Fruit fly (Drosophila melanogaster) whole organism, prepupa: Measurements from ENCODE around the gene CG43407.

Experiments used
- CG10669 ChIP-seq: fragments of 200-800 bp; sonication (Bioruptor generic); optimal IDR thresholded peaks from 3 replicates; lab custom pipeline; 2018; ENCODE audit warnings: missing biosample characterization, mild to moderate bottlenecking, missing genetic modification characterization, moderate library complexity
- CG15336 ChIP-seq: fragments of 200-800 bp; sonication (Bioruptor generic); IDR thresholded peaks from 2 replicates; pipeline ENCODE4 v1.3.6; 2022; ENCODE audit warnings: missing biosample characterization, missing genetic modification characterization
- CG8319 ChIP-seq: fragments of 200-800 bp; sonication (Bioruptor generic); optimal IDR thresholded peaks from 3 replicates; lab custom pipeline; 2016; ENCODE audit warnings: missing biosample characterization, missing genetic modification characterization
- Sox14 ChIP-seq: fragments of 200-800 bp; sonication (Bioruptor generic); optimal IDR thresholded peaks from 3 replicates; lab custom pipeline; 2016; ENCODE audit warnings: missing biosample characterization, missing genetic modification characterization
- achi ChIP-seq: fragments of 200-800 bp; sonication (Bioruptor generic); optimal IDR thresholded peaks from 3 replicates; lab custom pipeline; 2016; ENCODE audit warnings: missing biosample characterization, missing genetic modification characterization
- ss ChIP-seq, 2 experiments: fragments of 200-800 bp; sonication (Bioruptor generic); optimal IDR thresholded peaks; 2 replicates in 1 of 2; 3 replicates in 1 of 2; lab custom pipeline; 2017 to 2018; ENCODE audit warnings: mild to moderate bottlenecking in 2 of 2, missing biosample characterization in 2 of 2, missing genetic modification characterization in 2 of 2, moderate library complexity in 1 of 2

DNA sequence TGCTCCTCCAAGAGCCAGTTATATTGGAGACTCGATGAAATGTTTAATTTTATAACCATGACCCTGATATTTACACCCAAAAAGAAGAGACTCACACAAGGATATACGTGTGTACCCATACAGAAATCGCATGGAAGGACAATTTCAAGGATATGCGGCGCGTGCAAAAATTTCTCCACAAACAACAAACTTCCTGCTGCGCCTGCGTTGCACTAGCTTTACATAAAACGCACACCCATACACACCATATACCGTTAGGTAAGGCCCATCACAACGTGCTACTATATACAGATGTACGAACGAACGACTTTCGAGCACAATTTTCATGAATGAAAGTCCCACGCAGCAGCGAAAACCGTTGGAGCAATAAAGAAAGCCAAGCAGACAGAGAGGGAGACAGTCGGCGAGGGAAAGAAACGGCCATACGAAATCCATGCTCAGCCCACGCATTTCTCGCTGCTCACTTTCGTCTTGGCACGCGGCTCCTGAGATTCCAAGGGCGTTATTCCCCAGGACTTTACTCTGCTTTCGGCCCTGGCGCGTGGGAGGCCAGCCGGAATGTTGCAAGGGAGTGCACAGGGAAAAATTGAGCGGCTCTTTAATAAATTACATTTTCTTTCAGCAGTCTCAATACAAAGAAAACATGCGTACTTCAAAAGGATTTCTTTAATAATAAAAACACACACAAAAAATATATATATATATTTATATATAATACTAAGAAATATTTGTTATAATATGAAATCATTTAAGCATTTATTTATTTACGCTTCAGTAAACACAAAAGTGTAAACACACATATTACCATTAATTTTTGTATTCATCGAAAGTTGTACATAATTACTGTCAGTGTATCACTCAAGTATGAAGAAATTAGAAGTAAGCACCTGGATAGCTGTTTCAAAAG is 34.4 kb upstream of the CG43407 start:
- TF ChIP-seq ss (GFP tag; optimal IDR thresholded peaks at IDR 0.05; lab: Kevin White, UChicago) (peak in 1 of 2 experiments; percentile 9), achi (peak; percentile 23), CG8319 (no peak), Sox14 (GFP tag; lab: Kevin White, UChicago) (no peak), CG10669 (no peak), CG15336 (GFP tag; lab: Robert Waterston, UW) (peak; percentile 40; the same call in 1 of the 2 replicates)
